Worm (Caenorhabditis elegans): ENCODE measurements around the gene cutl-4.

Gene cutl-4

ce11 chrV:17714330-17714729 lies 25.4 kb downstream of the cutl-4 start, which contains the start of gene twk-33:
Gene twk-33 (minus strand): TSS chrV:17714377.
- TF ChIP-seq ceh-13 (GFP tag; optimal IDR thresholded peaks at IDR 0.05) (no peak), tra-4 (tag; optimal IDR thresholded peaks at IDR 0.05) (no peak), tbx-37 (GFP tag; conservative IDR thresholded peaks at IDR 0.05) (no peak), hnd-1 (tag; optimal IDR thresholded peaks at IDR 0.05) (no peak), scrt-1 (GFP tag; IDR thresholded peaks at IDR 0.05) (no peak), tbx-11 (GFP tag; IDR thresholded peaks at IDR 0.05) (no peak), B0310.2 (tag; optimal IDR thresholded peaks at IDR 0.05) (no peak), F13C5.2 (tag; optimal IDR thresholded peaks at IDR 0.05) (no peak), hmg-4 (GFP tag; optimal IDR thresholded peaks at IDR 0.05) (no peak), sea-1 (GFP tag; conservative IDR thresholded peaks at IDR 0.05) (no peak), hmbx-1 (tag; optimal IDR thresholded peaks at IDR 0.05) (no peak), aly-1 (tag; optimal IDR thresholded peaks at IDR 0.05) (no peak), ama-1 (optimal IDR thresholded peaks at IDR 0.05) (no peak), ceh-36 (tag; optimal IDR thresholded peaks at IDR 0.05) (no peak), pes-1 (GFP tag; IDR thresholded peaks at IDR 0.05) (no peak)

ce11 chrV:17712349-17712748 lies 27.4 kb downstream of the cutl-4 start:
- TF ChIP-seq tra-4 (tag; optimal IDR thresholded peaks at IDR 0.05) = no peak
- no peak for TF ChIP-seq tbx-11 (GFP tag; IDR thresholded peaks at IDR 0.05)
- no peak for TF ChIP-seq B0310.2 (tag; optimal IDR thresholded peaks at IDR 0.05)
- no peak for TF ChIP-seq ceh-36 (tag; optimal IDR thresholded peaks at IDR 0.05)
- no peak for TF ChIP-seq flt-1 (GFP tag; IDR thresholded peaks at IDR 0.05)
- TF ChIP-seq ets-7 (tag; optimal IDR thresholded peaks at IDR 0.05) = no peak
- TF ChIP-seq F13C5.2 (tag; optimal IDR thresholded peaks at IDR 0.05) = no peak
- TF ChIP-seq aly-1 (tag; optimal IDR thresholded peaks at IDR 0.05) = no peak
- no peak for TF ChIP-seq ama-1 (optimal IDR thresholded peaks at IDR 0.05)

- TF ChIP-seq ama-1 (optimal IDR thresholded peaks at IDR 0.05) (no peak), hnd-1 (tag; optimal IDR thresholded peaks at IDR 0.05) (no peak), F13C5.2 (tag; optimal IDR thresholded peaks at IDR 0.05) (no peak), scrt-1 (GFP tag; IDR thresholded peaks at IDR 0.05) (no peak), hmbx-1 (tag; optimal IDR thresholded peaks at IDR 0.05) (no peak), ets-7 (tag; optimal IDR thresholded peaks at IDR 0.05) (no peak), tbx-37 (GFP tag; conservative IDR thresholded peaks at IDR 0.05) (no peak), ceh-36 (tag; optimal IDR thresholded peaks at IDR 0.05) (no peak), sea-1 (GFP tag; conservative IDR thresholded peaks at IDR 0.05) (no peak), hmg-4 (GFP tag; optimal IDR thresholded peaks at IDR 0.05) (no peak), flt-1 (GFP tag; IDR thresholded peaks at IDR 0.05) (no peak), ceh-13 (GFP tag; optimal IDR thresholded peaks at IDR 0.05) (no peak), aly-1 (tag; optimal IDR thresholded peaks at IDR 0.05) (no peak), tbx-11 (GFP tag; IDR thresholded peaks at IDR 0.05) (no peak), tra-4 (tag; optimal IDR thresholded peaks at IDR 0.05) (no peak), B0310.2 (tag; optimal IDR thresholded peaks at IDR 0.05) (no peak), pes-1 (GFP tag; IDR thresholded peaks at IDR 0.05) (no peak)
Measured at ce11 chrV:17707022-17707421, 32.7 kb downstream of the cutl-4 start, which contains the start of gene srh-31. Gene srh-31 (plus strand): TSS chrV:17707322.

ce11 chrV:17706217-17706806 lies 33.4 kb downstream of the cutl-4 start:
- TF ChIP-seq ama-1 (optimal IDR thresholded peaks at IDR 0.05) (no peak), scrt-1 (GFP tag; IDR thresholded peaks at IDR 0.05) (no peak), ceh-13 (GFP tag; optimal IDR thresholded peaks at IDR 0.05) (no peak), B0310.2 (tag; optimal IDR thresholded peaks at IDR 0.05) (no peak), sea-1 (GFP tag; conservative IDR thresholded peaks at IDR 0.05) (no peak), tbx-37 (GFP tag; conservative IDR thresholded peaks at IDR 0.05) (no peak), tra-4 (tag; optimal IDR thresholded peaks at IDR 0.05) (no peak), ceh-36 (tag; optimal IDR thresholded peaks at IDR 0.05) (no peak), hmbx-1 (tag; optimal IDR thresholded peaks at IDR 0.05) (no peak), F13C5.2 (tag; optimal IDR thresholded peaks at IDR 0.05) (no peak), tbx-11 (GFP tag; IDR thresholded peaks at IDR 0.05) (no peak)

ce11 chrV:17705814-17706213 lies 33.9 kb downstream of the cutl-4 start, which contains the start of gene W06D12.6:
Gene W06D12.6 (plus strand): TSS chrV:17706114.
- TF ChIP-seq tbx-11 (GFP tag; IDR thresholded peaks at IDR 0.05) = no peak
- TF ChIP-seq ceh-36 (tag; optimal IDR thresholded peaks at IDR 0.05) = no peak
- TF ChIP-seq B0310.2 (tag; optimal IDR thresholded peaks at IDR 0.05) = no peak
- TF ChIP-seq tra-4 (tag; optimal IDR thresholded peaks at IDR 0.05) = no peak
- no peak for TF ChIP-seq F13C5.2 (tag; optimal IDR thresholded peaks at IDR 0.05)
- no peak for TF ChIP-seq scrt-1 (GFP tag; IDR thresholded peaks at IDR 0.05)
- no peak for TF ChIP-seq ceh-13 (GFP tag; optimal IDR thresholded peaks at IDR 0.05)
- TF ChIP-seq flt-1 (GFP tag; IDR thresholded peaks at IDR 0.05) = no peak
- TF ChIP-seq sea-1 (GFP tag; conservative IDR thresholded peaks at IDR 0.05) = no peak
- TF ChIP-seq hnd-1 (tag; optimal IDR thresholded peaks at IDR 0.05) = no peak
- no peak for TF ChIP-seq hmbx-1 (tag; optimal IDR thresholded peaks at IDR 0.05)
- no peak for TF ChIP-seq aly-1 (tag; optimal IDR thresholded peaks at IDR 0.05)
- TF ChIP-seq hmg-4 (GFP tag; optimal IDR thresholded peaks at IDR 0.05) = no peak
- TF ChIP-seq ets-7 (tag; optimal IDR thresholded peaks at IDR 0.05) = no peak
- TF ChIP-seq pes-1 (GFP tag; IDR thresholded peaks at IDR 0.05) = no peak
- TF ChIP-seq tbx-37 (GFP tag; conservative IDR thresholded peaks at IDR 0.05) = no peak
- no peak for TF ChIP-seq ama-1 (optimal IDR thresholded peaks at IDR 0.05)

- TF ChIP-seq hmbx-1 (tag; optimal IDR thresholded peaks at IDR 0.05) (no peak), B0310.2 (tag; optimal IDR thresholded peaks at IDR 0.05) (no peak), pes-1 (GFP tag; IDR thresholded peaks at IDR 0.05) (no peak), ceh-13 (GFP tag; optimal IDR thresholded peaks at IDR 0.05) (no peak), tbx-37 (GFP tag; conservative IDR thresholded peaks at IDR 0.05) (no peak), ets-7 (tag; optimal IDR thresholded peaks at IDR 0.05) (no peak), scrt-1 (GFP tag; IDR thresholded peaks at IDR 0.05) (no peak), ceh-36 (tag; optimal IDR thresholded peaks at IDR 0.05) (no peak), F13C5.2 (tag; optimal IDR thresholded peaks at IDR 0.05) (no peak), ama-1 (optimal IDR thresholded peaks at IDR 0.05) (no peak), hnd-1 (tag; optimal IDR thresholded peaks at IDR 0.05) (no peak), tra-4 (tag; optimal IDR thresholded peaks at IDR 0.05) (no peak), tbx-11 (GFP tag; IDR thresholded peaks at IDR 0.05) (no peak), hmg-4 (GFP tag; optimal IDR thresholded peaks at IDR 0.05) (no peak), flt-1 (GFP tag; IDR thresholded peaks at IDR 0.05) (no peak)
Measured at ce11 chrV:17700728-17701262, 38.9 kb downstream of the cutl-4 start, which contains the start of the genes Y26G10.5 and srh-32. Gene Y26G10.5 (minus strand): TSS chrV:17700828. Gene srh-32 (plus strand): TSS chrV:17701212.
